Fruit fly (Drosophila melanogaster): ENCODE data around the gene CG6254.
A peak's percentile ranks its signal among the peaks of the same experiment; 100 is the strongest.

The CG6254 gene

dm6 chr3R:10150555-10150954 lies 10.6 kb downstream of the CG6254 start:
- no peak for TF ChIP-seq CG17801 (GFP tag; optimal IDR thresholded peaks at IDR 0.05; ENCODE audit: partially characterized antibody)

- TF ChIP-seq CG17801 (GFP tag; optimal IDR thresholded peaks at IDR 0.05; ENCODE audit: partially characterized antibody), result no peak
These were observed 11.3 kb downstream of the CG6254 start for dm6 chr3R:10149667-10150398.

dm6 chr3R:10148376-10148887 lies 12.7 kb downstream of the CG6254 start:
- TF ChIP-seq CG17801 (GFP tag; optimal IDR thresholded peaks at IDR 0.05; ENCODE audit: partially characterized antibody), result no peak

- TF ChIP-seq CG17801 (GFP tag; optimal IDR thresholded peaks at IDR 0.05; ENCODE audit: partially characterized antibody), result no peak
These were observed 14.0 kb downstream of the CG6254 start for dm6 chr3R:10147176-10147575.

- TF ChIP-seq CG17801 (GFP tag; optimal IDR thresholded peaks at IDR 0.05; ENCODE audit: partially characterized antibody), result peak; percentile 33
These were observed 16.8 kb downstream of the CG6254 start, which contains the start of the genes TAF1B and Invadolysin for dm6 chr3R:10144103-10144998. Gene TAF1B, minus strand, starts transcription at chr3R:10144184. Gene Invadolysin, plus strand, starts transcription at chr3R:10144668.

dm6 chr3R:10142770-10143169 lies 18.4 kb downstream of the CG6254 start, which contains the start of gene CG42759:
Gene CG42759, plus strand, starts transcription at chr3R:10143070.
- TF ChIP-seq CG17801 (GFP tag; optimal IDR thresholded peaks at IDR 0.05; ENCODE audit: partially characterized antibody), result no peak

dm6 chr3R:10139649-10140598 lies 21.2 kb downstream of the CG6254 start, which contains the start of gene tws:
Gene tws, minus strand, starts transcription at chr3R:10139772.
- TF ChIP-seq CG17801 (GFP tag; optimal IDR thresholded peaks at IDR 0.05; ENCODE audit: partially characterized antibody), result peak; percentile 66

- TF ChIP-seq CG17801 (GFP tag; optimal IDR thresholded peaks at IDR 0.05; ENCODE audit: partially characterized antibody), result no peak
These were observed 22.2 kb downstream of the CG6254 start for dm6 chr3R:10138900-10139299.

- TF ChIP-seq CG17801 (GFP tag; optimal IDR thresholded peaks at IDR 0.05; ENCODE audit: partially characterized antibody), result no peak
These were observed 23.3 kb downstream of the CG6254 start for dm6 chr3R:10137801-10138200.

- no peak for TF ChIP-seq CG17801 (GFP tag; optimal IDR thresholded peaks at IDR 0.05; ENCODE audit: partially characterized antibody)
These were observed 26.1 kb downstream of the CG6254 start for dm6 chr3R:10135011-10135410.

- TF ChIP-seq CG17801 (GFP tag; optimal IDR thresholded peaks at IDR 0.05; ENCODE audit: partially characterized antibody), result peak; percentile 36
These were observed 26.8 kb downstream of the CG6254 start for dm6 chr3R:10134341-10134668.

dm6 chr3R:10133419-10134340 lies 27.5 kb downstream of the CG6254 start:
- no peak for TF ChIP-seq CG17801 (GFP tag; optimal IDR thresholded peaks at IDR 0.05; ENCODE audit: partially characterized antibody)

- TF ChIP-seq CG17801 (GFP tag; optimal IDR thresholded peaks at IDR 0.05; ENCODE audit: partially characterized antibody), result no peak
These were observed 28.2 kb downstream of the CG6254 start for dm6 chr3R:10132906-10133416.

Data from ovary, adult (tissue).